Worm (Caenorhabditis elegans) whole organism, late embryonic: ENCODE results near the gene bath-24.

Experiments
- ceh-22 ChIP-seq: sonication (generic microtip); optimal IDR thresholded peaks from 2 replicates; lab custom pipeline; 2017; ENCODE audit warnings: missing biosample characterization, missing genetic modification characterization
- fkh-10 ChIP-seq: fragments of 150-350 bp; optimal IDR thresholded peaks from 2 replicates; lab custom pipeline; 2014; ENCODE audit warnings: missing biosample characterization, missing genetic modification reagents, missing genetic modification characterization
- nfya-1 ChIP-seq: sonication (generic microtip); optimal IDR thresholded peaks from 2 replicates; lab custom pipeline; 2017; ENCODE audit warnings: missing genetic modification characterization, mild to moderate bottlenecking, missing compliant biosample characterization, antibody characterized with exemption, moderate library complexity
- odd-2 ChIP-seq: sonication (generic microtip); optimal IDR thresholded peaks from 2 replicates; lab custom pipeline; 2017; ENCODE audit warnings: antibody characterized with exemption, mild to moderate bottlenecking, missing genetic modification characterization, missing compliant biosample characterization
- sox-4 ChIP-seq: sonication (generic microtip); optimal IDR thresholded peaks from 2 replicates; lab custom pipeline; 2017; ENCODE audit warnings: mild to moderate bottlenecking, missing genetic modification characterization, inconsistent platforms, missing compliant biosample characterization

DNA sequence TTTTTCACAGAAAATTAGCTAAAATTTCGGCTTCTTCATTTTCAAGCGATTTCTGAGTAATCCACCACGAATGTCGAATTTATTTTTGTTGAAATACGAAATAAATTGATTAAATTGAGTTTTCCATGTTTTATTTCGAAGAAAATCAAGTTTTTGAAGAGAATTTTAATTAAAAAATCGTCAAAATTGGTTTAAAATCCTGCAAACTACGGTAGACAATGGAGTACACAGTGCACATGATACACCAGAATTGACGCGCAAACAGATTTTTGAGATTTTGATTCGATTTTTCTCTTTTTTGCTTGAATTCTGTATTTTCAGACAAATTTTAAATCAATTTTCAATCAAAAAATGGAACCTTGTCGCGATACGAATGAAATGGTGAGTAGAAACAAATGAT lies 12.1 kb downstream of the bath-24 start, which contains the start of gene F59H6.14:
- no peak for TF ChIP-seq odd-2 (tag; lab: Kevin White, UChicago)
- no peak for TF ChIP-seq sox-4 (tag; lab: Kevin White, UChicago)
- no peak for TF ChIP-seq nfya-1 (tag; lab: Kevin White, UChicago)
- TF ChIP-seq fkh-10 (GFP tag; lab: Kevin White, UChicago), result no peak
- no peak for TF ChIP-seq ceh-22 (tag; lab: Kevin White, UChicago)
